Fruit fly (Drosophila melanogaster) whole organism, embryonic: ENCODE results near the gene CG5521.

Experiments
- Ada2b ChIP-seq: fragments of 200-800 bp; sonication (Bioruptor generic); IDR thresholded peaks from 2 replicates; pipeline ENCODE4 v1.3.6; 2022; ENCODE audit warnings: missing biosample characterization, missing genetic modification characterization
- CG1024 ChIP-seq: fragments of 200-800 bp; sonication (Bioruptor generic); IDR thresholded peaks from 2 replicates; pipeline ENCODE4 v1.3.6; 2022; ENCODE audit warnings: missing biosample characterization, missing genetic modification characterization
- CG10274 ChIP-seq: fragments of 200-800 bp; sonication (Bioruptor generic); optimal IDR thresholded peaks from 3 replicates; lab custom pipeline; 2017; ENCODE audit warnings: missing biosample characterization, mild to moderate bottlenecking, missing genetic modification characterization
- CG10366 ChIP-seq: fragments of 200-800 bp; sonication (Bioruptor generic); IDR thresholded peaks from 2 replicates; pipeline ENCODE4 v1.3.6; 2022; ENCODE audit warnings: missing biosample characterization, missing genetic modification characterization
- CG10959 ChIP-seq: fragments of 200-800 bp; sonication (Bioruptor generic); IDR thresholded peaks from 2 replicates; pipeline ENCODE4 v1.3.6; 2022; ENCODE audit warnings: missing biosample characterization, missing genetic modification characterization
- CG11398 ChIP-seq: fragments of 200-800 bp; sonication (Bioruptor generic); optimal IDR thresholded peaks from 2 replicates; lab custom pipeline; 2016; ENCODE audit warnings: missing biosample characterization, missing genetic modification characterization
- CG13624 ChIP-seq: fragments of 200-800 bp; sonication (Bioruptor generic); optimal IDR thresholded peaks from 2 replicates; lab custom pipeline; 2016; ENCODE audit warnings: missing biosample characterization, missing genetic modification characterization
- CG13894 ChIP-seq: fragments of 200-800 bp; sonication (Bioruptor generic); optimal IDR thresholded peaks from 3 replicates; lab custom pipeline; 2018; ENCODE audit warnings: missing biosample characterization, mild to moderate bottlenecking, missing genetic modification characterization, moderate library complexity
- CG14667 ChIP-seq: fragments of 200-800 bp; sonication (Bioruptor generic); IDR thresholded peaks from 2 replicates; pipeline ENCODE4 v1.3.6; 2022; ENCODE audit warnings: missing biosample characterization, missing genetic modification characterization
- CG14710 ChIP-seq: fragments of 200-800 bp; sonication (Bioruptor generic); optimal IDR thresholded peaks from 3 replicates; lab custom pipeline; 2019; ENCODE audit warnings: missing biosample characterization, mild to moderate bottlenecking, missing genetic modification characterization, moderate library complexity
- CG1603 ChIP-seq: fragments of 200-800 bp; sonication (Bioruptor generic); optimal IDR thresholded peaks from 2 replicates; lab custom pipeline; 2019; ENCODE audit warnings: missing biosample characterization, mild to moderate bottlenecking, missing genetic modification characterization, moderate library complexity
- CG17912 ChIP-seq: fragments of 200-800 bp; sonication (Bioruptor generic); optimal IDR thresholded peaks from 2 replicates; lab custom pipeline; 2018; ENCODE audit warnings: missing biosample characterization, mild to moderate bottlenecking, missing genetic modification characterization
- CG18262 ChIP-seq: fragments of 200-800 bp; optimal IDR thresholded peaks from 3 replicates; lab custom pipeline; 2019; ENCODE audit warnings: missing biosample characterization, mild to moderate bottlenecking, missing genetic modification characterization, moderate library complexity
- CG2889 ChIP-seq: fragments of 200-800 bp; sonication (Bioruptor generic); IDR thresholded peaks from 3 replicates; pipeline ENCODE4 v1.3.6; 2022; ENCODE audit warnings: missing biosample characterization, missing genetic modification characterization
- CG4328 ChIP-seq: fragments of 200-800 bp; sonication (Bioruptor generic); optimal IDR thresholded peaks from 3 replicates; lab custom pipeline; 2017; ENCODE audit warnings: missing biosample characterization, missing genetic modification reagents, missing genetic modification characterization
- CG43689 ChIP-seq: fragments of 200-800 bp; sonication (Bioruptor generic); IDR thresholded peaks from 2 replicates; pipeline ENCODE4 v1.3.6; 2022; ENCODE audit warnings: missing biosample characterization, missing genetic modification characterization
- CG6175 ChIP-seq: fragments of 200-800 bp; sonication (Bioruptor generic); IDR thresholded peaks from 3 replicates; pipeline ENCODE4 v1.3.6; 2022; ENCODE audit warnings: missing biosample characterization, missing genetic modification characterization
- CG8359 ChIP-seq: fragments of 200-800 bp; sonication (Bioruptor generic); optimal IDR thresholded peaks from 2 replicates; lab custom pipeline; 2017; ENCODE audit warnings: missing biosample characterization, mild to moderate bottlenecking, missing genetic modification characterization, borderline replicate concordance
- Eip74EF ChIP-seq, 2 experiments: fragments of 200-800 bp in 1 of 2; fragments of >200 bp in 1 of 2; sonication (Bioruptor generic) in 1 of 2; optimal IDR thresholded peaks; 2 replicates each; lab custom pipeline; 2017 to 2019; ENCODE audit warnings: missing biosample characterization in 2 of 2, missing genetic modification characterization in 2 of 2, mild to moderate bottlenecking in 1 of 2, moderate library complexity in 1 of 2
- Gug ChIP-seq: fragments of 200-800 bp; sonication (Bioruptor generic); IDR thresholded peaks from 4 replicates; pipeline ENCODE4 v1.3.6; 2022; ENCODE audit warnings: missing biosample characterization, missing genetic modification characterization
- MESR4 ChIP-seq: fragments of 200-800 bp; sonication (Bioruptor generic); optimal IDR thresholded peaks from 2 replicates; lab custom pipeline; 2018; ENCODE audit warnings: missing biosample characterization, mild to moderate bottlenecking, missing genetic modification characterization, moderate library complexity
- Neu2 ChIP-seq: fragments of 200-800 bp; sonication (Bioruptor generic); optimal IDR thresholded peaks from 3 replicates; lab custom pipeline; 2016; ENCODE audit warnings: missing biosample characterization, missing genetic modification characterization, borderline replicate concordance
- Ravus ChIP-seq: fragments of 200-800 bp; sonication (Bioruptor generic); IDR thresholded peaks from 2 replicates; pipeline ENCODE4 v1.3.6; 2022; ENCODE audit warnings: missing biosample characterization, missing genetic modification characterization
- ash1 ChIP-seq: fragments of 200-800 bp; sonication (Bioruptor generic); optimal IDR thresholded peaks from 2 replicates; lab custom pipeline; 2018; ENCODE audit warnings: missing biosample characterization, mild to moderate bottlenecking, missing genetic modification characterization
- cg ChIP-seq: fragments of 200-800 bp; sonication (Bioruptor generic); optimal IDR thresholded peaks from 3 replicates; lab custom pipeline; 2019; ENCODE audit warnings: missing biosample characterization, mild to moderate bottlenecking, missing genetic modification characterization, moderate library complexity
- chif ChIP-seq, 2 experiments: fragments of 200-800 bp; sonication (Bioruptor generic); optimal IDR thresholded peaks; 3 replicates each; lab custom pipeline; 2016; ENCODE audit warnings: missing biosample characterization in 2 of 2, missing genetic modification characterization in 2 of 2
- da ChIP-seq: fragments of 200-800 bp; sonication (Bioruptor generic); optimal IDR thresholded peaks from 2 replicates; lab custom pipeline; 2016; ENCODE audit warnings: missing biosample characterization, missing genetic modification characterization
- dysf ChIP-seq: fragments of 200-800 bp; sonication (Bioruptor generic); IDR thresholded peaks from 3 replicates; pipeline ENCODE4 v1.3.6; 2022; ENCODE audit warnings: missing biosample characterization, missing genetic modification characterization
- exex ChIP-seq: fragments of 200-800 bp; sonication (Bioruptor generic); optimal IDR thresholded peaks from 4 replicates; lab custom pipeline; 2018; ENCODE audit warnings: missing biosample characterization, mild to moderate bottlenecking, missing genetic modification characterization, moderate library complexity
- fd64A ChIP-seq: fragments of 200-800 bp; sonication (Bioruptor generic); optimal IDR thresholded peaks from 3 replicates; lab custom pipeline; 2018; ENCODE audit warnings: missing biosample characterization, mild to moderate bottlenecking, missing genetic modification characterization
- ftz-f1 ChIP-seq: fragments of 200-800 bp; sonication (Bioruptor generic); optimal IDR thresholded peaks from 2 replicates; lab custom pipeline; 2016; ENCODE audit warnings: missing biosample characterization, missing genetic modification characterization
- gcm2 ChIP-seq: fragments of 200-800 bp; sonication (Bioruptor generic); optimal IDR thresholded peaks from 2 replicates; lab custom pipeline; 2016; ENCODE audit warnings: missing biosample characterization, missing genetic modification characterization
- her ChIP-seq: fragments of 200-800 bp; sonication (Bioruptor generic); optimal IDR thresholded peaks from 2 replicates; lab custom pipeline; 2016; ENCODE audit warnings: missing biosample characterization, missing genetic modification characterization
- jing ChIP-seq: fragments of 200-800 bp; sonication (Bioruptor generic); optimal IDR thresholded peaks from 2 replicates; lab custom pipeline; 2018; ENCODE audit warnings: missing biosample characterization, mild to moderate bottlenecking, missing genetic modification characterization
- jumu ChIP-seq: fragments of 200-800 bp; sonication (Bioruptor generic); optimal IDR thresholded peaks from 3 replicates; lab custom pipeline; 2016; ENCODE audit warnings: missing biosample characterization, missing genetic modification characterization
- maf-S ChIP-seq: fragments of 200-800 bp; sonication (Bioruptor generic); optimal IDR thresholded peaks from 2 replicates; lab custom pipeline; 2016; ENCODE audit warnings: missing biosample characterization, missing genetic modification characterization
- mirr ChIP-seq: fragments of 200-800 bp; sonication (Bioruptor generic); optimal IDR thresholded peaks from 3 replicates; lab custom pipeline; 2018; ENCODE audit warnings: missing biosample characterization, mild to moderate bottlenecking, missing genetic modification characterization
- psq ChIP-seq: fragments of 200-800 bp; sonication (Bioruptor generic); optimal IDR thresholded peaks from 2 replicates; lab custom pipeline; 2017; ENCODE audit warnings: missing biosample characterization, missing genetic modification characterization
- sens-2 ChIP-seq: fragments of 200-800 bp; sonication (Bioruptor generic); IDR thresholded peaks from 2 replicates; pipeline ENCODE4 v1.3.6; 2022; ENCODE audit warnings: missing biosample characterization, missing genetic modification characterization
- sna ChIP-seq: fragments of 200-800 bp; sonication (Bioruptor generic); IDR thresholded peaks from 2 replicates; pipeline ENCODE4 v1.3.6; 2022; ENCODE audit warnings: missing biosample characterization, missing genetic modification characterization; ENCODE audit not compliant: partially characterized antibody
- sqz ChIP-seq: fragments of 200-800 bp; sonication (Bioruptor generic); optimal IDR thresholded peaks from 3 replicates; lab custom pipeline; 2018; ENCODE audit warnings: missing biosample characterization, mild to moderate bottlenecking, missing genetic modification characterization
- sug ChIP-seq: fragments of 200-800 bp; optimal IDR thresholded peaks from 2 replicates; lab custom pipeline; 2019; ENCODE audit warnings: missing biosample characterization, mild to moderate bottlenecking, missing genetic modification characterization, moderate library complexity
- tio ChIP-seq: fragments of 200-800 bp; sonication (Bioruptor generic); optimal IDR thresholded peaks from 2 replicates; lab custom pipeline; 2017; ENCODE audit warnings: missing biosample characterization, missing genetic modification characterization, inconsistent platforms
- tll ChIP-seq, 2 experiments: fragments of 200-800 bp in 1 of 2; fragments of >200 bp in 1 of 2; sonication (Bioruptor generic) in 1 of 2; optimal IDR thresholded peaks; 2 replicates each; lab custom pipeline; 2017 to 2019; ENCODE audit warnings: missing biosample characterization in 2 of 2, missing genetic modification characterization in 2 of 2, mild to moderate bottlenecking in 1 of 2, moderate library complexity in 1 of 2
- tna ChIP-seq: fragments of 200-800 bp; sonication (Bioruptor generic); IDR thresholded peaks from 2 replicates; pipeline ENCODE4 v1.3.6; 2022; ENCODE audit warnings: missing biosample characterization, missing genetic modification characterization; ENCODE audit not compliant: partially characterized antibody
- twi ChIP-seq: fragments of 200-800 bp; optimal IDR thresholded peaks from 2 replicates; lab custom pipeline; 2019; ENCODE audit warnings: missing biosample characterization, mild to moderate bottlenecking, missing genetic modification characterization, moderate library complexity
- unc-4 ChIP-seq: fragments of 200-800 bp; sonication (Bioruptor generic); IDR thresholded peaks from 2 replicates; pipeline ENCODE4 v1.3.6; 2022; ENCODE audit warnings: missing biosample characterization, missing genetic modification characterization; ENCODE audit not compliant: partially characterized antibody
- vnd ChIP-seq: fragments of 200-800 bp; sonication (Bioruptor generic); IDR thresholded peaks from 3 replicates; pipeline ENCODE4 v1.3.6; 2022; ENCODE audit warnings: missing biosample characterization, missing genetic modification characterization; ENCODE audit not compliant: partially characterized antibody
- zen ChIP-seq: fragments of 200-800 bp; sonication (Bioruptor generic); optimal IDR thresholded peaks from 3 replicates; lab custom pipeline; 2018; ENCODE audit warnings: missing biosample characterization, mild to moderate bottlenecking, missing genetic modification characterization, moderate library complexity

The CG5521 gene

dm6 chr3R:26954020-26954672 is 12.6 kb upstream of the CG5521 start (continued):
- peak; percentile 26; the same call in 1 of the 2 replicates for TF ChIP-seq CG10959 (GFP tag; lab: Robert Waterston, UW)
- TF ChIP-seq ash1: no peak
- no peak for TF ChIP-seq sna (GFP tag; lab: Robert Waterston, UW)
- no peak for TF ChIP-seq vnd (GFP tag; lab: Robert Waterston, UW)
- no peak for TF ChIP-seq CG13894 (tag; lab: Kevin White, UChicago)
- TF ChIP-seq Neu2 (GFP tag; lab: Kevin White, UChicago): no peak
- no peak for TF ChIP-seq twi
- TF ChIP-seq da (GFP tag; lab: Kevin White, UChicago): no peak
- TF ChIP-seq Gug (GFP tag; lab: Robert Waterston, UW): peak; percentile 77
- TF ChIP-seq jing (GFP tag; lab: Kevin White, UChicago): no peak
- peak; percentile 26 for TF ChIP-seq CG10274
- peak; percentile 85 for TF ChIP-seq CG18262
- TF ChIP-seq maf-S: no peak
- TF ChIP-seq ftz-f1 (GFP tag; lab: Kevin White, UChicago): peak; percentile 31
- peak; percentile 73 for TF ChIP-seq CG1024
- TF ChIP-seq CG1603 (tag; lab: Kevin White, UChicago): no peak
- TF ChIP-seq unc-4 (GFP tag; lab: Robert Waterston, UW): no peak
- no peak for TF ChIP-seq chif (GFP tag; optimal IDR thresholded peaks at IDR 0.05; lab: Kevin White, UChicago)
- TF ChIP-seq sug (tag; lab: Kevin White, UChicago): no peak
- no peak for TF ChIP-seq fd64A (GFP tag; lab: Kevin White, UChicago)
- no peak for TF ChIP-seq gcm2 (GFP tag; lab: Kevin White, UChicago)
- TF ChIP-seq CG2889 (GFP tag; lab: Robert Waterston, UW): no peak
- peak; percentile 39 for TF ChIP-seq Ravus
- TF ChIP-seq psq (GFP tag; lab: Kevin White, UChicago): peak; percentile 89
- peak; percentile 16 for TF ChIP-seq CG8359
- TF ChIP-seq CG6175 (GFP tag; lab: Robert Waterston, UW): peak; percentile 35; the same call in 1 of the 3 replicates
- TF ChIP-seq exex (tag; lab: Kevin White, UChicago): peak; percentile 23
- 0 out of 2 replicates have a peak, but pooled peaks have one; percentile 24 for TF ChIP-seq CG43689 (GFP tag; lab: Robert Waterston, UW)
- TF ChIP-seq CG10366 (GFP tag; lab: Robert Waterston, UW): peak; percentile 88
- TF ChIP-seq Eip74EF (GFP tag; optimal IDR thresholded peaks at IDR 0.05; lab: Kevin White, UChicago): peak in 1 of 2 experiments; percentile 61
- TF ChIP-seq sens-2 (GFP tag; lab: Robert Waterston, UW): no peak
- TF ChIP-seq dysf (GFP tag; lab: Robert Waterston, UW): peak; percentile 81
- TF ChIP-seq CG13624: no peak
- peak; percentile 66 for TF ChIP-seq tio (GFP tag; lab: Kevin White, UChicago)
- peak; percentile 45 for TF ChIP-seq CG14710 (tag; lab: Kevin White, UChicago)
- no peak for TF ChIP-seq her (GFP tag; lab: Kevin White, UChicago)
- peak; percentile 74 for TF ChIP-seq Ada2b (GFP tag; lab: Robert Waterston, UW)
- TF ChIP-seq CG17912 (GFP tag; lab: Kevin White, UChicago): no peak
- no peak for TF ChIP-seq tna (GFP tag; lab: Robert Waterston, UW)
- peak; percentile 83 for TF ChIP-seq CG14667 (GFP tag; lab: Robert Waterston, UW)
- TF ChIP-seq zen (tag; lab: Kevin White, UChicago): peak; percentile 21
- no peak for TF ChIP-seq jumu (GFP tag; lab: Kevin White, UChicago)
- TF ChIP-seq sqz (GFP tag; lab: Kevin White, UChicago): peak; percentile 53
- TF ChIP-seq CG11398 (GFP tag; lab: Kevin White, UChicago): no peak
- no peak for TF ChIP-seq CG4328 (GFP tag; lab: Kevin White, UChicago)
- no peak for TF ChIP-seq tll (GFP tag; optimal IDR thresholded peaks at IDR 0.05; lab: Kevin White, UChicago)
- peak; percentile 3 for TF ChIP-seq cg (GFP tag; lab: Kevin White, UChicago)
- no peak for TF ChIP-seq mirr (GFP tag; lab: Kevin White, UChicago)
- TF ChIP-seq MESR4: no peak
